Fruit fly (Drosophila melanogaster) Kc167 (cell line): ENCODE measurements around the gene CG33061.

Source experiments
- Myc ChIP-seq: fragments of >200 bp; optimal IDR thresholded peaks from 2 replicates; lab custom pipeline; 2017; ENCODE audit warnings: missing external identifiers
- Sin3A ChIP-seq: fragments of >200 bp; optimal IDR thresholded peaks from 2 replicates; lab custom pipeline; 2018; ENCODE audit warnings: missing external identifiers
- insv ChIP-seq: fragments of >200 bp; optimal IDR thresholded peaks from 3 replicates; lab custom pipeline; 2018; ENCODE audit warnings: missing external identifiers
- psq ChIP-seq: fragments of >200 bp; optimal IDR thresholded peaks from 2 replicates; lab custom pipeline; 2017; ENCODE audit warnings: missing external identifiers
- ttk ChIP-seq: sonication (Bioruptor generic); optimal IDR thresholded peaks from 2 replicates; lab custom pipeline; 2017; ENCODE audit warnings: missing external identifiers

- no peak for TF ChIP-seq psq (lab: Kevin White, UChicago)
- no peak for TF ChIP-seq ttk
- TF ChIP-seq Sin3A (lab: Kevin White, UChicago): no peak
- TF ChIP-seq insv (lab: Kevin White, UChicago): no peak
- TF ChIP-seq Myc (lab: Kevin White, UChicago): no peak
These were observed 31.7 kb downstream of the CG33061 start for dm6 chr3L:16361200-16361815.
